Fruit fly (Drosophila melanogaster) whole organism, embryonic: ENCODE measurements around the gene dgt6.

Experiments
- ATbp ChIP-seq: fragments of 200-800 bp; sonication (Bioruptor generic); optimal IDR thresholded peaks from 2 replicates; lab custom pipeline; 2017; ENCODE audit warnings: missing biosample characterization, mild to moderate bottlenecking, missing genetic modification characterization, missing genetic modification reagents
- CG10366 ChIP-seq: fragments of 200-800 bp; sonication (Bioruptor generic); IDR thresholded peaks from 2 replicates; pipeline ENCODE4 v1.3.6; 2022; ENCODE audit warnings: missing biosample characterization, missing genetic modification characterization
- CG10654 ChIP-seq: fragments of 200-800 bp; sonication (Bioruptor generic); optimal IDR thresholded peaks from 2 replicates; lab custom pipeline; 2016; ENCODE audit warnings: missing biosample characterization, missing genetic modification characterization
- CG1233 ChIP-seq: fragments of 200-800 bp; sonication (Bioruptor generic); optimal IDR thresholded peaks from 4 replicates; lab custom pipeline; 2018; ENCODE audit warnings: missing biosample characterization, mild to moderate bottlenecking, missing genetic modification characterization
- CG12659 ChIP-seq: fragments of 200-800 bp; sonication (Bioruptor generic); optimal IDR thresholded peaks from 3 replicates; lab custom pipeline; 2017; ENCODE audit warnings: mild to moderate bottlenecking, missing biosample characterization, missing genetic modification reagents, missing genetic modification characterization
- CG13296 ChIP-seq: fragments of 200-800 bp; sonication (Bioruptor generic); optimal IDR thresholded peaks from 3 replicates; lab custom pipeline; 2018; ENCODE audit warnings: missing biosample characterization, mild to moderate bottlenecking, missing genetic modification characterization
- CG14710 ChIP-seq: fragments of 200-800 bp; sonication (Bioruptor generic); optimal IDR thresholded peaks from 3 replicates; lab custom pipeline; 2019; ENCODE audit warnings: missing biosample characterization, mild to moderate bottlenecking, missing genetic modification characterization, moderate library complexity
- CG15269 ChIP-seq: fragments of 200-800 bp; sonication (Bioruptor generic); optimal IDR thresholded peaks from 2 replicates; lab custom pipeline; 2018; ENCODE audit warnings: missing biosample characterization, mild to moderate bottlenecking, missing genetic modification characterization, moderate library complexity
- CG17612 ChIP-seq: fragments of 200-800 bp; sonication (Bioruptor generic); IDR thresholded peaks from 2 replicates; pipeline ENCODE4 v1.3.6; 2022; ENCODE audit warnings: missing biosample characterization, missing genetic modification characterization
- CG17802 ChIP-seq: fragments of 200-800 bp; sonication (Bioruptor generic); optimal IDR thresholded peaks from 2 replicates; lab custom pipeline; 2018; ENCODE audit warnings: missing biosample characterization, mild to moderate bottlenecking, missing genetic modification characterization, moderate library complexity
- CG18262 ChIP-seq: fragments of 200-800 bp; optimal IDR thresholded peaks from 3 replicates; lab custom pipeline; 2019; ENCODE audit warnings: missing biosample characterization, mild to moderate bottlenecking, missing genetic modification characterization, moderate library complexity
- CG32772 ChIP-seq: fragments of 200-800 bp; sonication (Bioruptor generic); IDR thresholded peaks from 2 replicates; pipeline ENCODE4 v1.3.6; 2022; ENCODE audit warnings: missing biosample characterization, missing genetic modification characterization
- CG7556 ChIP-seq: fragments of 200-800 bp; sonication (Bioruptor generic); optimal IDR thresholded peaks from 2 replicates; lab custom pipeline; 2017; ENCODE audit warnings: missing biosample characterization, mild to moderate bottlenecking, missing genetic modification characterization
- Dp ChIP-seq: fragments of 200-800 bp; sonication (Bioruptor generic); optimal IDR thresholded peaks from 2 replicates; lab custom pipeline; 2018; ENCODE audit warnings: missing biosample characterization, mild to moderate bottlenecking, missing genetic modification characterization, moderate library complexity
- E2f1 ChIP-seq: fragments of 200-800 bp; sonication (Bioruptor generic); IDR thresholded peaks from 2 replicates; pipeline ENCODE4 v1.3.6; 2022; ENCODE audit warnings: missing biosample characterization, missing genetic modification characterization
- Gug ChIP-seq: fragments of 200-800 bp; sonication (Bioruptor generic); IDR thresholded peaks from 4 replicates; pipeline ENCODE4 v1.3.6; 2022; ENCODE audit warnings: missing biosample characterization, missing genetic modification characterization
- Hmx ChIP-seq: fragments of 200-800 bp; sonication (Bioruptor generic); optimal IDR thresholded peaks from 2 replicates; lab custom pipeline; 2016; ENCODE audit warnings: missing biosample characterization, missing genetic modification characterization
- Kr ChIP-seq: fragments of 200-800 bp; sonication (Bioruptor generic); optimal IDR thresholded peaks from 2 replicates; lab custom pipeline; 2017; ENCODE audit warnings: missing biosample characterization, mild to moderate bottlenecking, missing genetic modification characterization
- MBD-R2 ChIP-seq: fragments of 200-800 bp; sonication (Bioruptor generic); IDR thresholded peaks from 2 replicates; pipeline ENCODE4 v1.3.6; 2022; ENCODE audit warnings: missing biosample characterization, missing genetic modification characterization
- Myb ChIP-seq: fragments of 200-800 bp; sonication (Bioruptor generic); optimal IDR thresholded peaks from 2 replicates; lab custom pipeline; 2016; ENCODE audit warnings: missing biosample characterization, missing genetic modification characterization
- Optix ChIP-seq: fragments of 200-800 bp; sonication (Bioruptor generic); IDR thresholded peaks from 3 replicates; pipeline ENCODE4 v1.3.6; 2022; ENCODE audit warnings: missing biosample characterization, missing genetic modification characterization
- Spps ChIP-seq: fragments of 200-800 bp; sonication (Bioruptor generic); optimal IDR thresholded peaks from 2 replicates; lab custom pipeline; 2018; ENCODE audit warnings: missing biosample characterization, mild to moderate bottlenecking, missing genetic modification characterization
- Ssrp ChIP-seq: fragments of 200-800 bp; sonication (Bioruptor generic); optimal IDR thresholded peaks from 2 replicates; lab custom pipeline; 2018; ENCODE audit warnings: missing biosample characterization, mild to moderate bottlenecking, missing genetic modification characterization, moderate library complexity
- Trl ChIP-seq, 3 experiments: fragments of >200 bp in 2 of 3; fragments of 200-800 bp in 1 of 3; sonication (Bioruptor generic) in 1 of 3; optimal IDR thresholded peaks; 2 replicates in 1 of 3; 3 replicates in 2 of 3; lab custom pipeline; 2016 to 2017; ENCODE audit warnings: missing biosample characterization in 1 of 3, missing genetic modification characterization in 1 of 3
- YL-1 ChIP-seq: fragments of 200-800 bp; sonication (Bioruptor generic); optimal IDR thresholded peaks from 3 replicates; lab custom pipeline; 2017; ENCODE audit warnings: missing biosample characterization, mild to moderate bottlenecking, missing genetic modification characterization
- ac ChIP-seq: fragments of 200-800 bp; sonication (Bioruptor generic); optimal IDR thresholded peaks from 3 replicates; lab custom pipeline; 2017; ENCODE audit warnings: missing biosample characterization, mild to moderate bottlenecking, missing genetic modification characterization
- ash1 ChIP-seq: fragments of 200-800 bp; sonication (Bioruptor generic); optimal IDR thresholded peaks from 2 replicates; lab custom pipeline; 2018; ENCODE audit warnings: missing biosample characterization, mild to moderate bottlenecking, missing genetic modification characterization
- bab2 ChIP-seq: fragments of 200-800 bp; sonication (Bioruptor generic); optimal IDR thresholded peaks from 2 replicates; lab custom pipeline; 2016; ENCODE audit warnings: missing biosample characterization, missing genetic modification characterization
- br ChIP-seq: fragments of >200 bp; optimal IDR thresholded peaks from 2 replicates; lab custom pipeline; 2017
- cad ChIP-seq: fragments of >200 bp; optimal IDR thresholded peaks from 2 replicates; lab custom pipeline; 2017; ENCODE audit warnings: missing biosample characterization, missing genetic modification characterization
- chif ChIP-seq, 2 experiments: fragments of 200-800 bp; sonication (Bioruptor generic); optimal IDR thresholded peaks; 3 replicates each; lab custom pipeline; 2016; ENCODE audit warnings: missing biosample characterization in 2 of 2, missing genetic modification characterization in 2 of 2
- cwo ChIP-seq: fragments of 200-800 bp; sonication (Bioruptor generic); optimal IDR thresholded peaks from 3 replicates; lab custom pipeline; 2017; ENCODE audit warnings: missing biosample characterization, missing genetic modification characterization, mild to moderate bottlenecking, moderate library complexity, missing genetic modification reagents
- fd102C ChIP-seq: fragments of 200-800 bp; sonication (Bioruptor generic); optimal IDR thresholded peaks from 2 replicates; lab custom pipeline; 2018; ENCODE audit warnings: missing biosample characterization, mild to moderate bottlenecking, missing genetic modification characterization, moderate library complexity
- fd96Cb ChIP-seq: fragments of 200-800 bp; sonication (Bioruptor generic); optimal IDR thresholded peaks from 2 replicates; lab custom pipeline; 2018; ENCODE audit warnings: missing biosample characterization, mild to moderate bottlenecking, missing genetic modification characterization, moderate library complexity
- her ChIP-seq: fragments of 200-800 bp; sonication (Bioruptor generic); optimal IDR thresholded peaks from 2 replicates; lab custom pipeline; 2016; ENCODE audit warnings: missing biosample characterization, missing genetic modification characterization
- ind ChIP-seq: fragments of 200-800 bp; sonication (Bioruptor generic); optimal IDR thresholded peaks from 3 replicates; lab custom pipeline; 2016; ENCODE audit warnings: missing biosample characterization, missing genetic modification characterization
- kah ChIP-seq: fragments of 200-800 bp; sonication (Bioruptor generic); optimal IDR thresholded peaks from 2 replicates; lab custom pipeline; 2018; ENCODE audit warnings: missing biosample characterization, mild to moderate bottlenecking, missing genetic modification characterization
- lola ChIP-seq, 3 experiments: fragments of >200 bp in 2 of 3; fragments of 200-800 bp in 1 of 3; sonication (Bioruptor generic) in 1 of 3; optimal IDR thresholded peaks; 2 replicates each; lab custom pipeline; 2017 to 2019; ENCODE audit warnings: missing biosample characterization in 3 of 3, missing genetic modification characterization in 3 of 3, mild to moderate bottlenecking in 1 of 3, moderate library complexity in 1 of 3
- luna ChIP-seq: fragments of 200-800 bp; sonication (Bioruptor generic); optimal IDR thresholded peaks from 2 replicates; lab custom pipeline; 2016; ENCODE audit warnings: missing biosample characterization, missing genetic modification characterization
- nerfin-1 ChIP-seq: fragments of 200-800 bp; sonication (Bioruptor generic); optimal IDR thresholded peaks from 3 replicates; lab custom pipeline; 2019; ENCODE audit warnings: missing biosample characterization, mild to moderate bottlenecking, missing genetic modification characterization, moderate library complexity
- onecut ChIP-seq: fragments of 200-800 bp; sonication (Bioruptor generic); IDR thresholded peaks from 2 replicates; pipeline ENCODE4 v1.3.6; 2022; ENCODE audit warnings: missing biosample characterization, missing genetic modification characterization
- otp ChIP-seq: fragments of 200-800 bp; sonication (Bioruptor generic); IDR thresholded peaks from 3 replicates; pipeline ENCODE4, ENCODE4 v1.3.6; 2022; ENCODE audit warnings: missing biosample characterization, missing genetic modification characterization
- pros ChIP-seq: fragments of 200-800 bp; sonication (Bioruptor generic); optimal IDR thresholded peaks from 3 replicates; lab custom pipeline; 2019; ENCODE audit warnings: missing biosample characterization, mild to moderate bottlenecking, missing genetic modification characterization, moderate library complexity
- sens ChIP-seq: fragments of 200-800 bp; sonication (Bioruptor generic); peaks from one replicate; lab custom pipeline; 2016; ENCODE audit warnings: missing biosample characterization, missing genetic modification characterization
- slp2 ChIP-seq: fragments of 200-800 bp; sonication (Bioruptor generic); optimal IDR thresholded peaks from 2 replicates; lab custom pipeline; 2016; ENCODE audit warnings: missing biosample characterization, missing genetic modification characterization
- sob ChIP-seq: fragments of 200-800 bp; sonication (Bioruptor generic); IDR thresholded peaks from 2 replicates; pipeline ENCODE4 v1.3.6; 2022; ENCODE audit warnings: missing biosample characterization, missing genetic modification characterization
- sug ChIP-seq: fragments of 200-800 bp; optimal IDR thresholded peaks from 2 replicates; lab custom pipeline; 2019; ENCODE audit warnings: missing biosample characterization, mild to moderate bottlenecking, missing genetic modification characterization, moderate library complexity
- vfl ChIP-seq: fragments of 200-800 bp; sonication (Bioruptor generic); optimal IDR thresholded peaks from 2 replicates; lab custom pipeline; 2016; ENCODE audit warnings: missing biosample characterization, missing genetic modification characterization
- wdn ChIP-seq: fragments of 200-800 bp; sonication (Bioruptor generic); IDR thresholded peaks from 2 replicates; pipeline ENCODE4 v1.3.6; 2022; ENCODE audit warnings: missing biosample characterization, missing genetic modification characterization
- wek ChIP-seq: fragments of 200-800 bp; sonication (Bioruptor generic); optimal IDR thresholded peaks from 3 replicates; lab custom pipeline; 2018; ENCODE audit warnings: missing biosample characterization, mild to moderate bottlenecking, missing genetic modification characterization, moderate library complexity
- zf30C ChIP-seq: fragments of 200-800 bp; sonication (Bioruptor generic); optimal IDR thresholded peaks from 3 replicates; lab custom pipeline; 2018; ENCODE audit warnings: missing biosample characterization, mild to moderate bottlenecking, missing genetic modification characterization

dgt6 gene

dm6 chr3R:29138961-29139527 lies 8.3 kb upstream of the dgt6 start (continued):
- peak; percentile 5 for TF ChIP-seq CG12659 (GFP tag; lab: Kevin White, UChicago)
- TF ChIP-seq CG17612: no peak
- no peak for TF ChIP-seq otp (GFP tag; lab: Robert Waterston, UW)
- no peak for TF ChIP-seq br (lab: Kevin White, UChicago)
- TF ChIP-seq CG13296 (GFP tag; lab: Kevin White, UChicago): no peak
- TF ChIP-seq wek (GFP tag; lab: Kevin White, UChicago): no peak
- TF ChIP-seq sens: peak; percentile 76
- TF ChIP-seq her: no peak
- TF ChIP-seq cwo: no peak
- no peak for TF ChIP-seq onecut (GFP tag; lab: Robert Waterston, UW)
- no peak for TF ChIP-seq Dp (GFP tag; lab: Kevin White, UChicago)
- TF ChIP-seq sug (tag; lab: Kevin White, UChicago): no peak
- TF ChIP-seq CG15269 (tag; lab: Kevin White, UChicago): peak; percentile 38
- no peak for TF ChIP-seq lola (GFP tag; optimal IDR thresholded peaks at IDR 0.05; lab: Kevin White, UChicago)
- TF ChIP-seq slp2 (GFP tag; lab: Kevin White, UChicago): no peak
- no peak for TF ChIP-seq CG18262 (tag; lab: Kevin White, UChicago)
- TF ChIP-seq Hmx (GFP tag; lab: Kevin White, UChicago): no peak
- TF ChIP-seq Spps (tag; lab: Kevin White, UChicago): no peak
- TF ChIP-seq ash1 (GFP tag; lab: Kevin White, UChicago): no peak
- TF ChIP-seq CG10654 (GFP tag; lab: Kevin White, UChicago): peak; percentile 10
- no peak for TF ChIP-seq sob (GFP tag; lab: Robert Waterston, UW)
- TF ChIP-seq fd102C (GFP tag; lab: Kevin White, UChicago): no peak
- no peak for TF ChIP-seq CG1233 (GFP tag; lab: Kevin White, UChicago)
- TF ChIP-seq MBD-R2 (GFP tag; lab: Robert Waterston, UW): no peak
- TF ChIP-seq Myb (GFP tag; lab: Kevin White, UChicago): no peak
- no peak for TF ChIP-seq cad (GFP tag; lab: Kevin White, UChicago)
- peak; percentile 19 for TF ChIP-seq ind (GFP tag; lab: Kevin White, UChicago)
- no peak for TF ChIP-seq ATbp
- 0 out of 2 replicates have a peak, but pooled peaks have one; percentile 23 for TF ChIP-seq CG32772 (GFP tag; lab: Robert Waterston, UW)
- no peak for TF ChIP-seq Ssrp
- no peak for TF ChIP-seq CG17802 (tag; lab: Kevin White, UChicago)
- TF ChIP-seq kah: no peak
- 0 out of 2 replicates have a peak, but pooled peaks have one; percentile 33 for TF ChIP-seq wdn (GFP tag; lab: Robert Waterston, UW)
- no peak for TF ChIP-seq Kr (GFP tag; lab: Kevin White, UChicago)
- TF ChIP-seq chif (GFP tag; optimal IDR thresholded peaks at IDR 0.05; lab: Kevin White, UChicago): no peak
- TF ChIP-seq Trl (optimal IDR thresholded peaks at IDR 0.05; lab: Kevin White, UChicago): no peak
- no peak for TF ChIP-seq Trl (GFP tag; optimal IDR thresholded peaks at IDR 0.05; lab: Kevin White, UChicago)
- TF ChIP-seq vfl: no peak
- no peak for TF ChIP-seq nerfin-1
- TF ChIP-seq CG7556 (GFP tag; lab: Kevin White, UChicago): no peak
- peak; percentile 4 for TF ChIP-seq fd96Cb (tag; lab: Kevin White, UChicago)
- TF ChIP-seq CG10366 (GFP tag; lab: Robert Waterston, UW): no peak
- no peak for TF ChIP-seq Optix (GFP tag; lab: Robert Waterston, UW)
- no peak for TF ChIP-seq E2f1 (GFP tag; lab: Robert Waterston, UW)
- no peak for TF ChIP-seq pros (GFP tag; lab: Kevin White, UChicago)
- no peak for TF ChIP-seq YL-1
- no peak for TF ChIP-seq CG14710 (tag; lab: Kevin White, UChicago)
- peak; percentile 36; the same call in 1 of the 4 replicates for TF ChIP-seq Gug (GFP tag; lab: Robert Waterston, UW)
- TF ChIP-seq ac: no peak
- no peak for TF ChIP-seq luna (GFP tag; lab: Kevin White, UChicago)
- peak; percentile 20 for TF ChIP-seq bab2
- TF ChIP-seq zf30C (GFP tag; lab: Kevin White, UChicago): peak; percentile 45
